Worm (Caenorhabditis elegans) whole organism, L1 larva: ENCODE data around the gene Y57A10B.7.

Experiments
- aly-2 ChIP-seq: fragments of 150-350 bp; optimal IDR thresholded peaks from 2 replicates; lab custom pipeline; 2014; ENCODE audit warnings: missing biosample characterization, missing genetic modification characterization
- fkh-8 ChIP-seq: sonication (generic microtip); optimal IDR thresholded peaks from 2 replicates; lab custom pipeline; 2016; ENCODE audit warnings: mild to moderate bottlenecking, missing genetic modification characterization, missing compliant biosample characterization
- nhr-11 ChIP-seq: fragments of 150-350 bp; optimal IDR thresholded peaks from 2 replicates; lab custom pipeline; 2014; ENCODE audit warnings: missing biosample characterization, missing genetic modification characterization
- nhr-71 ChIP-seq: sonication (generic microtip); optimal IDR thresholded peaks from 2 replicates; lab custom pipeline; 2016; ENCODE audit warnings: mild to moderate bottlenecking, missing genetic modification characterization, moderate library complexity, missing compliant biosample characterization

DNA sequence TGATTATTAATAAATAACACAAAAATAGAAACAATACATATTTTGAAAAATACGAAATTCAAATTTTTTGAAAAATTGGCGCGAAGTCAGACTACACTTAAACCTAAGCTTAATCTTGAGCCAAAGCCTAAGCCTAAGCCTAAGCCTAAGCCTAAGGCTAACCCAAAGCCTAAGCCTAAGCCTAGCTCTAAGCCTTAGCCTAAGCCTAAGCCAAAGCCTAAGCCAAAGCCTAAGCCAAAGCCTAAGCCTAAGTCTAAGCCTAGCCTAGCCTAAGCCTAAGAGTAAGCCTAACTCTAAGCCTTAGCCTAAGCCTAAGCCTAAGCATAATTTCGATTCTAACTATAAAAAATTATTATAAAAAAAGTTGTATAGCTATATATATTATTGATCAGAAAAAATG lies 12.7 kb downstream of the Y57A10B.7 start:
- TF ChIP-seq nhr-71 (no peak), nhr-11 (no peak), fkh-8 (tag; lab: Kevin White, UChicago) (no peak), aly-2 (tag; lab: Kevin White, UChicago) (no peak)
